Worm (Caenorhabditis elegans) whole organism, late embryonic: ENCODE results near the gene lelo-2.
A peak's percentile ranks its signal among the peaks of the same experiment; 100 is the strongest.

Experiments
- C08G9.2 ChIP-seq: sonication (generic microtip); optimal IDR thresholded peaks from 2 replicates; lab custom pipeline; 2016; ENCODE audit warnings: mild to moderate bottlenecking, missing genetic modification characterization, moderate library complexity, missing compliant biosample characterization
- C38D4.7 ChIP-seq: fragments of 200-800 bp; sonication (Bioruptor generic); optimal IDR thresholded peaks from 2 replicates; lab custom pipeline; 2018; ENCODE audit warnings: mild to moderate bottlenecking, missing genetic modification characterization, moderate library complexity, missing compliant biosample characterization
- F13H6.1 ChIP-seq: sonication (generic microtip); optimal IDR thresholded peaks from 2 replicates; lab custom pipeline; 2016; ENCODE audit warnings: missing genetic modification characterization, missing compliant biosample characterization
- T23F11.4 ChIP-seq: fragments of 200-800 bp; sonication (Bioruptor generic); optimal IDR thresholded peaks from 2 replicates; lab custom pipeline; 2018; ENCODE audit warnings: mild to moderate bottlenecking, missing genetic modification characterization, missing compliant biosample characterization
- Y22D7AL.16 ChIP-seq: sonication (generic microtip); optimal IDR thresholded peaks from 2 replicates; lab custom pipeline; 2016; ENCODE audit warnings: missing genetic modification characterization, missing compliant biosample characterization
- ama-1 ChIP-seq: fragments of 150-350 bp; optimal IDR thresholded peaks from 2 replicates; lab custom pipeline; 2014
- ceh-18 ChIP-seq: sonication (generic microtip); optimal IDR thresholded peaks from 2 replicates; lab custom pipeline; 2016; ENCODE audit warnings: missing genetic modification characterization, missing compliant biosample characterization
- ceh-19 ChIP-seq: fragments of 200-800 bp; sonication (Bioruptor generic); optimal IDR thresholded peaks from 2 replicates; lab custom pipeline; 2018; ENCODE audit warnings: mild to moderate bottlenecking, missing genetic modification characterization, missing compliant biosample characterization
- ceh-2 ChIP-seq: sonication (generic microtip); optimal IDR thresholded peaks from 2 replicates; lab custom pipeline; 2016; ENCODE audit warnings: missing genotype, missing genetic modification characterization, missing compliant biosample characterization
- ceh-22 ChIP-seq: sonication (generic microtip); optimal IDR thresholded peaks from 2 replicates; lab custom pipeline; 2017; ENCODE audit warnings: missing biosample characterization, missing genetic modification characterization
- ceh-24 ChIP-seq: sonication (generic microtip); optimal IDR thresholded peaks from 2 replicates; lab custom pipeline; 2016; ENCODE audit warnings: mild to moderate bottlenecking, missing genetic modification characterization, missing compliant biosample characterization
- ceh-31 ChIP-seq: sonication (generic microtip); optimal IDR thresholded peaks from 2 replicates; lab custom pipeline; 2016; ENCODE audit warnings: missing genetic modification characterization, missing compliant biosample characterization
- ceh-34 ChIP-seq: sonication (generic microtip); optimal IDR thresholded peaks from 2 replicates; lab custom pipeline; 2016; ENCODE audit warnings: mild to moderate bottlenecking, missing genetic modification characterization, missing compliant biosample characterization
- ceh-48 ChIP-seq: sonication (generic microtip); optimal IDR thresholded peaks from 2 replicates; lab custom pipeline; 2016; ENCODE audit warnings: missing genetic modification characterization, inconsistent platforms, missing compliant biosample characterization
- ceh-6 ChIP-seq: fragments of 200-800 bp; sonication (Bioruptor generic); optimal IDR thresholded peaks from 2 replicates; lab custom pipeline; 2018; ENCODE audit warnings: mild to moderate bottlenecking, missing genetic modification characterization, missing compliant biosample characterization
- ceh-9 ChIP-seq: sonication (generic microtip); optimal IDR thresholded peaks from 2 replicates; lab custom pipeline; 2016; ENCODE audit warnings: mild to moderate bottlenecking, missing genetic modification characterization, inconsistent platforms, missing compliant biosample characterization
- che-1 ChIP-seq: sonication (generic microtip); optimal IDR thresholded peaks from 2 replicates; lab custom pipeline; 2016; ENCODE audit warnings: mild to moderate bottlenecking, missing genetic modification characterization, missing compliant biosample characterization
- dmd-4 ChIP-seq: sonication (generic microtip); optimal IDR thresholded peaks from 2 replicates; lab custom pipeline; 2016; ENCODE audit warnings: borderline replicate concordance, missing genetic modification characterization, missing compliant biosample characterization
- dve-1 ChIP-seq: sonication (generic microtip); optimal IDR thresholded peaks from 2 replicates; lab custom pipeline; 2017; ENCODE audit warnings: antibody characterized with exemption, mild to moderate bottlenecking, missing genetic modification characterization, missing compliant biosample characterization
- elt-2 ChIP-seq: sonication (generic microtip); optimal IDR thresholded peaks from 2 replicates; lab custom pipeline; 2016; ENCODE audit warnings: missing genetic modification reagents, missing genetic modification characterization, missing compliant biosample characterization
- elt-4 ChIP-seq: sonication (generic microtip); optimal IDR thresholded peaks from 2 replicates; lab custom pipeline; 2016; ENCODE audit warnings: missing genetic modification characterization, missing compliant biosample characterization
- eyg-1 ChIP-seq: sonication (generic microtip); optimal IDR thresholded peaks from 2 replicates; lab custom pipeline; 2016; ENCODE audit warnings: missing genotype, missing genetic modification characterization, missing compliant biosample characterization
- fkh-6 ChIP-seq: sonication (generic microtip); optimal IDR thresholded peaks from 2 replicates; lab custom pipeline; 2016; ENCODE audit warnings: missing genetic modification characterization, missing compliant biosample characterization
- gmeb-2 ChIP-seq: sonication (generic microtip); optimal IDR thresholded peaks from 2 replicates; lab custom pipeline; 2016; ENCODE audit warnings: missing genetic modification characterization, inconsistent platforms, missing compliant biosample characterization
- hlh-13 ChIP-seq: fragments of 200-800 bp; sonication (Bioruptor generic); optimal IDR thresholded peaks from 2 replicates; lab custom pipeline; 2018; ENCODE audit warnings: mild to moderate bottlenecking, missing genetic modification characterization, missing compliant biosample characterization
- hlh-15 ChIP-seq: sonication (generic microtip); optimal IDR thresholded peaks from 2 replicates; lab custom pipeline; 2016; ENCODE audit warnings: missing genetic modification characterization, missing compliant biosample characterization
- hlh-30 ChIP-seq: sonication (generic microtip); optimal IDR thresholded peaks from 2 replicates; lab custom pipeline; 2017; ENCODE audit warnings: antibody characterized with exemption, missing genetic modification characterization, missing compliant biosample characterization; ENCODE audit not compliant: insufficient read depth
- hlh-6 ChIP-seq: sonication (generic microtip); optimal IDR thresholded peaks from 2 replicates; lab custom pipeline; 2016; ENCODE audit warnings: missing genotype, missing genetic modification characterization, missing compliant biosample characterization
- hlh-8 ChIP-seq: sonication (generic microtip); optimal IDR thresholded peaks from 2 replicates; lab custom pipeline; 2016; ENCODE audit warnings: missing genotype, missing genetic modification characterization, missing compliant biosample characterization
- lim-6 ChIP-seq: sonication (generic microtip); optimal IDR thresholded peaks from 2 replicates; lab custom pipeline; 2016; ENCODE audit warnings: missing genetic modification characterization, missing compliant biosample characterization
- madf-2 ChIP-seq: sonication (generic microtip); optimal IDR thresholded peaks from 2 replicates; lab custom pipeline; 2017; ENCODE audit warnings: missing genetic modification characterization, missing compliant biosample characterization
- nfya-1 ChIP-seq: sonication (generic microtip); optimal IDR thresholded peaks from 2 replicates; lab custom pipeline; 2017; ENCODE audit warnings: missing genetic modification characterization, mild to moderate bottlenecking, missing compliant biosample characterization, antibody characterized with exemption, moderate library complexity
- nhr-11 ChIP-seq: fragments of 150-350 bp; optimal IDR thresholded peaks from 2 replicates; lab custom pipeline; 2014; ENCODE audit warnings: missing biosample characterization, missing genetic modification characterization
- nhr-232 ChIP-seq: sonication (generic microtip); optimal IDR thresholded peaks from 2 replicates; lab custom pipeline; 2016; ENCODE audit warnings: missing genetic modification characterization, missing compliant biosample characterization
- npax-4 ChIP-seq: sonication (generic microtip); optimal IDR thresholded peaks from 2 replicates; lab custom pipeline; 2016; ENCODE audit warnings: missing genetic modification characterization, missing compliant biosample characterization
- odd-2 ChIP-seq: sonication (generic microtip); optimal IDR thresholded peaks from 2 replicates; lab custom pipeline; 2017; ENCODE audit warnings: antibody characterized with exemption, mild to moderate bottlenecking, missing genetic modification characterization, missing compliant biosample characterization
- pag-3 ChIP-seq: sonication (generic microtip); optimal IDR thresholded peaks from 2 replicates; lab custom pipeline; 2016; ENCODE audit warnings: missing compliant biosample characterization, missing genetic modification characterization, borderline replicate concordance
- pat-9 ChIP-seq: fragments of 200-800 bp; sonication (Bioruptor generic); optimal IDR thresholded peaks from 2 replicates; lab custom pipeline; 2018; ENCODE audit warnings: mild to moderate bottlenecking, missing genetic modification characterization, moderate library complexity, missing compliant biosample characterization
- pax-1 ChIP-seq: fragments of 150-350 bp; optimal IDR thresholded peaks from 2 replicates; lab custom pipeline; 2014; ENCODE audit warnings: missing biosample characterization, missing genetic modification characterization
- pha-2 ChIP-seq: sonication (generic microtip); optimal IDR thresholded peaks from 2 replicates; lab custom pipeline; 2017; ENCODE audit warnings: mild to moderate bottlenecking, missing genetic modification characterization, missing compliant biosample characterization
- pqm-1 ChIP-seq: sonication (generic microtip); optimal IDR thresholded peaks from 2 replicates; lab custom pipeline; 2016; ENCODE audit warnings: missing genetic modification characterization, missing compliant biosample characterization
- pros-1 ChIP-seq: fragments of 150-350 bp; optimal IDR thresholded peaks from 2 replicates; lab custom pipeline; 2014; ENCODE audit warnings: missing biosample characterization, missing genetic modification reagents, missing genetic modification characterization
- ref-2 ChIP-seq: sonication (generic microtip); optimal IDR thresholded peaks from 2 replicates; lab custom pipeline; 2016; ENCODE audit warnings: missing genetic modification characterization, missing compliant biosample characterization
- sox-2 ChIP-seq: fragments of 200-800 bp; sonication (Bioruptor generic); IDR thresholded peaks from 2 replicates; pipeline ENCODE4 v1.3.6; 2022; ENCODE audit warnings: missing genetic modification reagents, missing genetic modification characterization, missing compliant biosample characterization
- sox-4 ChIP-seq: sonication (generic microtip); optimal IDR thresholded peaks from 2 replicates; lab custom pipeline; 2017; ENCODE audit warnings: mild to moderate bottlenecking, missing genetic modification characterization, inconsistent platforms, missing compliant biosample characterization
- syd-9 ChIP-seq: sonication (generic microtip); optimal IDR thresholded peaks from 2 replicates; lab custom pipeline; 2016; ENCODE audit warnings: mild to moderate bottlenecking, missing genetic modification characterization, moderate library complexity, missing compliant biosample characterization
- tbx-2 ChIP-seq: sonication (generic microtip); optimal IDR thresholded peaks from 2 replicates; lab custom pipeline; 2016; ENCODE audit warnings: missing genetic modification characterization, missing compliant biosample characterization
- tbx-7 ChIP-seq: sonication (generic microtip); optimal IDR thresholded peaks from 2 replicates; lab custom pipeline; 2016; ENCODE audit warnings: missing genotype, missing genetic modification characterization, missing compliant biosample characterization
- ttx-3 ChIP-seq: sonication (generic microtip); optimal IDR thresholded peaks from 2 replicates; lab custom pipeline; 2016; ENCODE audit warnings: missing genetic modification reagents, missing genetic modification characterization, missing compliant biosample characterization
- unc-3 ChIP-seq, 2 experiments: fragments of 200-800 bp in 1 of 2; sonication (Bioruptor generic) in 1 of 2; sonication (generic microtip) in 1 of 2; conservative IDR thresholded peaks in 1 of 2; optimal IDR thresholded peaks in 1 of 2; 2 replicates each; pipeline versions ENCODE4 v1.3.6 to Lab custom; 2016 to 2022; ENCODE audit warnings: missing compliant biosample characterization in 2 of 2, missing genetic modification characterization in 2 of 2, missing genetic modification reagents in 1 of 2
- unc-42 ChIP-seq: sonication (generic microtip); optimal IDR thresholded peaks from 2 replicates; lab custom pipeline; 2016; ENCODE audit warnings: missing genotype, missing genetic modification characterization, missing compliant biosample characterization
- unc-55 ChIP-seq: sonication (generic microtip); optimal IDR thresholded peaks from 2 replicates; lab custom pipeline; 2017; ENCODE audit warnings: missing biosample characterization, missing genetic modification reagents, missing genetic modification characterization
- zip-5 ChIP-seq: sonication (generic microtip); optimal IDR thresholded peaks from 2 replicates; lab custom pipeline; 2016; ENCODE audit warnings: missing genetic modification characterization, missing compliant biosample characterization
- ztf-16 ChIP-seq: sonication (generic microtip); optimal IDR thresholded peaks from 2 replicates; lab custom pipeline; 2017; ENCODE audit warnings: missing genetic modification characterization, missing compliant biosample characterization

The lelo-2 gene

DNA sequence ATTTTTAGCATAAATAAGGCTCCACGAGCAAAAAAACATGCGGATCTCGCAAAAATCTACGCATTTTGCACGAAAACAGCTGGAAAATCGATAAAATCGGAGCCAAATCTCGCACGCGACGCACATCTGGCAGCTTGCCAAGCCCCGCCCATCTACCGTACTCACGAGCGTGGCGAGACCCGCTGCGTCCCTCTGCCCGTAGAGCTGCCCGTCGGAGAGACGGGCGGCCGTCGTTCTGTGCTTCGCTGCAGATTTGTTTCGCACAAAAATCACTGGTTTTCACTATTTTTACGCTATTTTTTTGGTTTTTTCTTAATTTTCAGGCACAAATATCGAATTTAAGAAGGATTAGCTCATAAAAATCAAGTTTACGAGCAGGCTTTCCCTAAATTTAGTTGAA is 8.3 kb downstream of the lelo-2 start:
- TF ChIP-seq zip-5 (no peak), dmd-4 (tag; lab: Kevin White, UChicago) (no peak), madf-2 (tag; lab: Kevin White, UChicago) (no peak), nfya-1 (tag; lab: Kevin White, UChicago) (peak; percentile 96), pros-1 (tag; lab: Kevin White, UChicago) (no peak), npax-4 (tag; lab: Kevin White, UChicago) (no peak), ceh-34 (tag; lab: Kevin White, UChicago) (no peak), unc-3 (GFP tag; conservative IDR thresholded peaks at IDR 0.05; lab: Robert Waterston, UW) (no peak), unc-3 (tag; optimal IDR thresholded peaks at IDR 0.05; lab: Kevin White, UChicago) (no peak), sox-4 (no peak), tbx-2 (tag; lab: Kevin White, UChicago) (peak; percentile 55), nhr-11 (tag; lab: Kevin White, UChicago) (no peak), elt-2 (tag; lab: Kevin White, UChicago) (peak; percentile 28), ceh-2 (tag; lab: Kevin White, UChicago) (no peak), pag-3 (tag; lab: Kevin White, UChicago) (peak; percentile 6), ama-1 (lab: Kevin White, UChicago) (no peak), ceh-18 (tag; lab: Kevin White, UChicago) (peak; percentile 77), F13H6.1 (peak; percentile 19), elt-4 (tag; lab: Kevin White, UChicago) (no peak), nhr-232 (no peak), gmeb-2 (tag; lab: Kevin White, UChicago) (no peak), C08G9.2 (tag; lab: Kevin White, UChicago) (peak; percentile 13), ref-2 (tag; lab: Kevin White, UChicago) (no peak), T23F11.4 (no peak), hlh-13 (GFP tag; lab: Kevin White, UChicago) (no peak), dve-1 (peak; percentile 41), C38D4.7 (GFP tag; lab: Kevin White, UChicago) (no peak), fkh-6 (tag; lab: Kevin White, UChicago) (no peak), hlh-15 (tag; lab: Kevin White, UChicago) (no peak), Y22D7AL.16 (tag; lab: Kevin White, UChicago) (no peak), pat-9 (no peak), hlh-8 (tag; lab: Kevin White, UChicago) (no peak), pax-1 (tag; lab: Kevin White, UChicago) (no peak), eyg-1 (tag; lab: Kevin White, UChicago) (no peak), ceh-9 (tag; lab: Kevin White, UChicago) (no peak), pqm-1 (no peak), pha-2 (no peak), che-1 (tag; lab: Kevin White, UChicago) (no peak), ceh-6 (GFP tag; lab: Kevin White, UChicago) (no peak), hlh-30 (tag; lab: Kevin White, UChicago) (peak; percentile 59), unc-42 (no peak), ttx-3 (tag; lab: Kevin White, UChicago) (no peak), ztf-16 (tag; lab: Kevin White, UChicago) (no peak), ceh-31 (peak; percentile 30), ceh-24 (no peak), tbx-7 (tag; lab: Kevin White, UChicago) (no peak), ceh-22 (tag; lab: Kevin White, UChicago) (no peak), sox-2 (GFP tag; lab: Robert Waterston, UW) (no peak), unc-55 (GFP tag; lab: Kevin White, UChicago) (peak; percentile 7), lim-6 (tag; lab: Kevin White, UChicago) (no peak), syd-9 (tag; lab: Kevin White, UChicago) (peak; percentile 18), hlh-6 (tag; lab: Kevin White, UChicago) (no peak), ceh-19 (GFP tag; lab: Kevin White, UChicago) (no peak), ceh-48 (peak; percentile 64), odd-2 (no peak)
- TF ChIP-seq, all 69 proteins: peak for 13
